Worm (Caenorhabditis elegans): Measurements from ENCODE around the gene dmsr-13.

- TF ChIP-seq ZK185.1 (tag; optimal IDR thresholded peaks at IDR 0.05; ENCODE audit: poor library complexity, severe bottlenecking), result no peak
- TF ChIP-seq rec-8 (tag; optimal IDR thresholded peaks at IDR 0.05), result no peak
- no peak for TF ChIP-seq him-1 (tag; optimal IDR thresholded peaks at IDR 0.05)
- TF ChIP-seq dpl-1 (GFP tag; optimal IDR thresholded peaks at IDR 0.05), result no peak
- no peak for TF ChIP-seq snpc-1.1 (tag; optimal IDR thresholded peaks at IDR 0.05; ENCODE audit: insufficient read depth)
- no peak for TF ChIP-seq hrde-1 (tag; optimal IDR thresholded peaks at IDR 0.05; ENCODE audit: borderline replicate concordance)
- TF ChIP-seq ceh-40 (GFP tag; IDR thresholded peaks at IDR 0.05), result no peak
- TF ChIP-seq snpc-4 (GFP tag; optimal IDR thresholded peaks at IDR 0.05), result no peak
- no peak for TF ChIP-seq snpc-4 (tag; optimal IDR thresholded peaks at IDR 0.05)
- TF ChIP-seq unc-130 (GFP tag; optimal IDR thresholded peaks at IDR 0.05), result no peak
- TF ChIP-seq egl-18 (GFP tag; IDR thresholded peaks at IDR 0.05), result no peak
Observed at ce11 chrV:6778457-6778856, 41.3 kb downstream of the dmsr-13 start.
